Fruit fly (Drosophila melanogaster): Measurements from ENCODE around the gene CG42526.

The CG42526 gene

dm6 chr3L:9397156-9397555 is 38.0 kb downstream of the CG42526 start (continued):
- no peak for TF ChIP-seq inv (GFP tag; IDR thresholded peaks at IDR 0.05; ENCODE audit: partially characterized antibody)
- TF ChIP-seq dmrt99B (tag; optimal IDR thresholded peaks at IDR 0.05), result peak; percentile 55
- TF ChIP-seq CG34422 (GFP tag; IDR thresholded peaks at IDR 0.05), result no peak
- TF ChIP-seq CG9797 (GFP tag; optimal IDR thresholded peaks at IDR 0.05), result peak; percentile 1
- TF ChIP-seq PHDP (tag; optimal IDR thresholded peaks at IDR 0.05), result peak; percentile 51
- peak; percentile 59 for TF ChIP-seq Fer2 (tag; optimal IDR thresholded peaks at IDR 0.05)
- 0 out of 2 replicates have a peak, but pooled peaks have one; percentile 48 for TF ChIP-seq CG16779 (GFP tag; IDR thresholded peaks at IDR 0.05)
- no peak for TF ChIP-seq Sin3A (optimal IDR thresholded peaks at IDR 0.05)
- peak; percentile 46 for TF ChIP-seq CG18262 (tag; optimal IDR thresholded peaks at IDR 0.05)
- TF ChIP-seq CG12299 (tag; optimal IDR thresholded peaks at IDR 0.05), result peak; percentile 80
- no peak for TF ChIP-seq H2.0 (GFP tag; IDR thresholded peaks at IDR 0.05)
- no peak for TF ChIP-seq hth (optimal IDR thresholded peaks at IDR 0.05)
- peak; percentile 55; the same call in 2 of the 3 replicates for TF ChIP-seq so (GFP tag; IDR thresholded peaks at IDR 0.05)
- TF ChIP-seq gro (GFP tag; optimal IDR thresholded peaks at IDR 0.05), result peak; percentile 94
- peak; percentile 35; the same call in 1 of the 2 replicates for TF ChIP-seq CG31441 (GFP tag; IDR thresholded peaks at IDR 0.05)
- TF ChIP-seq HHEX (GFP tag; optimal IDR thresholded peaks at IDR 0.05), result peak; percentile 89
- TF ChIP-seq Opbp (GFP tag; IDR thresholded peaks at IDR 0.05; ENCODE audit: partially characterized antibody), result no peak
- no peak for TF ChIP-seq aop (GFP tag; IDR thresholded peaks at IDR 0.05)
- peak; percentile 10 for TF ChIP-seq HLH54F (GFP tag; optimal IDR thresholded peaks at IDR 0.05)
- TF ChIP-seq B-H2 (GFP tag; optimal IDR thresholded peaks at IDR 0.05), result peak; percentile 65
- peak; percentile 17 to 24 for TF ChIP-seq Pdp1 (GFP tag; optimal IDR thresholded peaks at IDR 0.05)
- TF ChIP-seq CG7928 (GFP tag; optimal IDR thresholded peaks at IDR 0.05), result peak; percentile 43
- TF ChIP-seq CG4328 (GFP tag; optimal IDR thresholded peaks at IDR 0.05), result peak; percentile 70
- peak; percentile 58 for TF ChIP-seq Blimp-1 (GFP tag; optimal IDR thresholded peaks at IDR 0.05)
- peak; percentile 94 for TF ChIP-seq CG12071 (GFP tag; optimal IDR thresholded peaks at IDR 0.05)
- TF ChIP-seq crp (GFP tag; optimal IDR thresholded peaks at IDR 0.05), result no peak
- TF ChIP-seq Poxn (GFP tag; IDR thresholded peaks at IDR 0.05), result no peak
- TF ChIP-seq Nf-YA (GFP tag; IDR thresholded peaks at IDR 0.05), result 0 out of 2 replicates have a peak, but pooled peaks have one; percentile 31
- peak; percentile 22 for TF ChIP-seq Nf-YC (tag; optimal IDR thresholded peaks at IDR 0.05)
- peak; percentile 41 for TF ChIP-seq Spps (tag; optimal IDR thresholded peaks at IDR 0.05)
- TF ChIP-seq gsb-n (tag; optimal IDR thresholded peaks at IDR 0.05), result peak; percentile 38
- TF ChIP-seq CG32532 (GFP tag; IDR thresholded peaks at IDR 0.05), result peak; percentile 30; the same call in 1 of the 2 replicates
- TF ChIP-seq fd96Cb (tag; optimal IDR thresholded peaks at IDR 0.05), result no peak
- TF ChIP-seq CG31365 (tag; optimal IDR thresholded peaks at IDR 0.05), result peak; percentile 82
- peak; percentile 25 for TF ChIP-seq CG10543 (GFP tag; optimal IDR thresholded peaks at IDR 0.05)
- TF ChIP-seq CG10274 (GFP tag; optimal IDR thresholded peaks at IDR 0.05), result peak; percentile 68
- TF ChIP-seq CG14710 (tag; optimal IDR thresholded peaks at IDR 0.05), result peak; percentile 51
- peak; percentile 27 for TF ChIP-seq bigmax (GFP tag; optimal IDR thresholded peaks at IDR 0.05)
- TF ChIP-seq CG2678 (tag; optimal IDR thresholded peaks at IDR 0.05), result peak; percentile 87
- TF ChIP-seq CG15601 (tag; optimal IDR thresholded peaks at IDR 0.05), result peak; percentile 36
- no peak for TF ChIP-seq Lpt (GFP tag; optimal IDR thresholded peaks at IDR 0.05)
- TF ChIP-seq ewg (GFP tag; optimal IDR thresholded peaks at IDR 0.05), result no peak
- peak; percentile 66 for TF ChIP-seq CG4854 (GFP tag; optimal IDR thresholded peaks at IDR 0.05)
- TF ChIP-seq D (optimal IDR thresholded peaks at IDR 0.05), result no peak
- TF ChIP-seq D (GFP tag; optimal IDR thresholded peaks at IDR 0.05), result peak; percentile 48
- TF ChIP-seq Antp (GFP tag; optimal IDR thresholded peaks at IDR 0.05), result peak; percentile 28
- TF ChIP-seq stc (GFP tag; IDR thresholded peaks at IDR 0.05), result peak; percentile 53; the same call in 1 of the 2 replicates
- TF ChIP-seq da (GFP tag; optimal IDR thresholded peaks at IDR 0.05), result no peak
- 0 out of 3 replicates have a peak, but pooled peaks have one; percentile 53 for TF ChIP-seq z (GFP tag; IDR thresholded peaks at IDR 0.05)
- peak; percentile 76 for TF ChIP-seq CG1792 (GFP tag; optimal IDR thresholded peaks at IDR 0.05)
- no peak for TF ChIP-seq unc-4 (GFP tag; IDR thresholded peaks at IDR 0.05; ENCODE audit: partially characterized antibody)
